Fruit fly (Drosophila melanogaster) whole organism, embryonic: ENCODE results near the gene ssp.

Experiments used
- Awh ChIP-seq: fragments of 200-800 bp; sonication (Bioruptor generic); IDR thresholded peaks from 2 replicates; pipeline ENCODE4, ENCODE4 v1.3.6; 2022; ENCODE audit warnings: missing biosample characterization, missing genetic modification characterization
- CG10959 ChIP-seq: fragments of 200-800 bp; sonication (Bioruptor generic); IDR thresholded peaks from 2 replicates; pipeline ENCODE4 v1.3.6; 2022; ENCODE audit warnings: missing biosample characterization, missing genetic modification characterization
- CG1233 ChIP-seq: fragments of 200-800 bp; sonication (Bioruptor generic); optimal IDR thresholded peaks from 4 replicates; lab custom pipeline; 2018; ENCODE audit warnings: missing biosample characterization, mild to moderate bottlenecking, missing genetic modification characterization
- CG14014 ChIP-seq: fragments of 200-800 bp; sonication (Bioruptor generic); IDR thresholded peaks from 2 replicates; pipeline ENCODE4 v1.3.6; 2022; ENCODE audit warnings: missing biosample characterization, missing genetic modification characterization
- CG14860 ChIP-seq: fragments of 200-800 bp; sonication (Bioruptor generic); IDR thresholded peaks from 3 replicates; pipeline ENCODE4 v1.3.6; 2022; ENCODE audit warnings: missing biosample characterization, missing genetic modification characterization; ENCODE audit not compliant: partially characterized antibody
- CG16815 ChIP-seq: fragments of 200-800 bp; sonication (Bioruptor generic); optimal IDR thresholded peaks from 3 replicates; lab custom pipeline; 2017; ENCODE audit warnings: missing biosample characterization, mild to moderate bottlenecking, missing genetic modification characterization
- CG2678 ChIP-seq: fragments of 200-800 bp; sonication (Bioruptor generic); optimal IDR thresholded peaks from 3 replicates; lab custom pipeline; 2019; ENCODE audit warnings: missing biosample characterization, mild to moderate bottlenecking, missing genetic modification characterization, moderate library complexity
- CG32772 ChIP-seq: fragments of 200-800 bp; sonication (Bioruptor generic); IDR thresholded peaks from 2 replicates; pipeline ENCODE4 v1.3.6; 2022; ENCODE audit warnings: missing biosample characterization, missing genetic modification characterization
- CG3281 ChIP-seq: fragments of 200-800 bp; sonication (Bioruptor generic); optimal IDR thresholded peaks from 3 replicates; lab custom pipeline; 2017; ENCODE audit warnings: missing biosample characterization, mild to moderate bottlenecking, missing genetic modification characterization
- CG4707 ChIP-seq: fragments of 200-800 bp; sonication (Bioruptor generic); optimal IDR thresholded peaks from 2 replicates; lab custom pipeline; 2018; ENCODE audit warnings: missing biosample characterization, mild to moderate bottlenecking, missing genetic modification characterization, moderate library complexity
- CG4854 ChIP-seq: fragments of 200-800 bp; sonication (Bioruptor generic); optimal IDR thresholded peaks from 2 replicates; lab custom pipeline; 2016; ENCODE audit warnings: missing biosample characterization, missing genetic modification characterization, inconsistent platforms
- CG5245 ChIP-seq: fragments of 200-800 bp; sonication (Bioruptor generic); optimal IDR thresholded peaks from 3 replicates; lab custom pipeline; 2016; ENCODE audit warnings: missing biosample characterization, missing genetic modification characterization
- CG6854 ChIP-seq: fragments of 200-800 bp; sonication (Bioruptor generic); optimal IDR thresholded peaks from 3 replicates; lab custom pipeline; 2017; ENCODE audit warnings: missing biosample characterization, mild to moderate bottlenecking, missing genetic modification characterization
- CG7357 ChIP-seq: fragments of 200-800 bp; sonication (Bioruptor generic); IDR thresholded peaks from 3 replicates; pipeline ENCODE4 v1.3.6; 2022; ENCODE audit warnings: missing biosample characterization, missing genetic modification characterization
- CG7786 ChIP-seq: fragments of 200-800 bp; sonication (Bioruptor generic); optimal IDR thresholded peaks from 2 replicates; lab custom pipeline; 2016; ENCODE audit warnings: missing biosample characterization, missing genetic modification characterization
- Doc3 ChIP-seq: fragments of 200-800 bp; sonication (Bioruptor generic); IDR thresholded peaks from 3 replicates; pipeline ENCODE4 v1.3.6; 2022; ENCODE audit warnings: missing biosample characterization, missing genetic modification characterization; ENCODE audit not compliant: partially characterized antibody
- Fer1 ChIP-seq: fragments of 200-800 bp; sonication (Bioruptor generic); optimal IDR thresholded peaks from 2 replicates; lab custom pipeline; 2017; ENCODE audit warnings: missing biosample characterization, mild to moderate bottlenecking, missing genetic modification characterization
- Gug ChIP-seq: fragments of 200-800 bp; sonication (Bioruptor generic); IDR thresholded peaks from 4 replicates; pipeline ENCODE4 v1.3.6; 2022; ENCODE audit warnings: missing biosample characterization, missing genetic modification characterization
- Hr78 ChIP-seq, 2 experiments: fragments of 200-800 bp in 1 of 2; fragments of >200 bp in 1 of 2; sonication (Bioruptor generic) in 1 of 2; optimal IDR thresholded peaks; 2 replicates each; lab custom pipeline; 2017 to 2019; ENCODE audit warnings: missing biosample characterization in 2 of 2, missing genetic modification characterization in 2 of 2, mild to moderate bottlenecking in 1 of 2, moderate library complexity in 1 of 2
- Kr ChIP-seq: fragments of 200-800 bp; sonication (Bioruptor generic); optimal IDR thresholded peaks from 2 replicates; lab custom pipeline; 2017; ENCODE audit warnings: missing biosample characterization, mild to moderate bottlenecking, missing genetic modification characterization
- Lhr ChIP-seq: fragments of 200-800 bp; sonication (Bioruptor generic); optimal IDR thresholded peaks from 3 replicates; lab custom pipeline; 2017; ENCODE audit warnings: mild to moderate bottlenecking, missing biosample characterization, missing genetic modification reagents, missing genetic modification characterization
- MTF-1 ChIP-seq: fragments of 200-800 bp; sonication (Bioruptor generic); optimal IDR thresholded peaks from 2 replicates; lab custom pipeline; 2018; ENCODE audit warnings: missing biosample characterization, mild to moderate bottlenecking, missing genetic modification characterization, borderline replicate concordance
- Med ChIP-seq: fragments of 200-800 bp; sonication (Bioruptor generic); peaks from one replicate; lab custom pipeline; 2016; ENCODE audit warnings: missing biosample characterization, missing genetic modification characterization, mild to moderate bottlenecking, inconsistent platforms, moderate library complexity
- Mrtf ChIP-seq: fragments of 200-800 bp; sonication (Bioruptor generic); IDR thresholded peaks from 3 replicates; pipeline ENCODE4 v1.3.6; 2022; ENCODE audit warnings: missing biosample characterization, missing genetic modification characterization
- NfI ChIP-seq: fragments of 200-800 bp; sonication (Bioruptor generic); optimal IDR thresholded peaks from 3 replicates; lab custom pipeline; 2018; ENCODE audit warnings: missing biosample characterization, mild to moderate bottlenecking, missing genetic modification characterization, moderate library complexity
- Oli ChIP-seq: fragments of 200-800 bp; sonication (Bioruptor generic); optimal IDR thresholded peaks from 2 replicates; lab custom pipeline; 2018; ENCODE audit warnings: missing biosample characterization, mild to moderate bottlenecking, missing genetic modification characterization, moderate library complexity
- Ptx1 ChIP-seq: fragments of 200-800 bp; sonication (Bioruptor generic); IDR thresholded peaks from 2 replicates; pipeline ENCODE4 v1.3.6; 2022; ENCODE audit warnings: missing biosample characterization, missing genetic modification characterization
- Ravus ChIP-seq: fragments of 200-800 bp; sonication (Bioruptor generic); IDR thresholded peaks from 2 replicates; pipeline ENCODE4 v1.3.6; 2022; ENCODE audit warnings: missing biosample characterization, missing genetic modification characterization
- Rfx ChIP-seq: fragments of 200-800 bp; sonication (Bioruptor generic); IDR thresholded peaks from 2 replicates; pipeline ENCODE4 v1.3.6; 2022; ENCODE audit warnings: missing biosample characterization, missing genetic modification characterization
- Usf ChIP-seq: fragments of 200-800 bp; sonication (Bioruptor generic); optimal IDR thresholded peaks from 2 replicates; lab custom pipeline; 2017; ENCODE audit warnings: missing genotype, missing biosample characterization, missing genetic modification characterization
- btn ChIP-seq: fragments of 200-800 bp; sonication (Bioruptor generic); optimal IDR thresholded peaks from 2 replicates; lab custom pipeline; 2016; ENCODE audit warnings: missing biosample characterization, missing genetic modification characterization
- chif ChIP-seq, 2 experiments: fragments of 200-800 bp; sonication (Bioruptor generic); optimal IDR thresholded peaks; 3 replicates each; lab custom pipeline; 2016; ENCODE audit warnings: missing biosample characterization in 2 of 2, missing genetic modification characterization in 2 of 2
- crol ChIP-seq: fragments of 200-800 bp; sonication (Bioruptor generic); IDR thresholded peaks from 2 replicates; pipeline ENCODE4 v1.3.6; 2022; ENCODE audit warnings: missing biosample characterization, missing genetic modification characterization
- dati ChIP-seq: fragments of 200-800 bp; sonication (Bioruptor generic); IDR thresholded peaks from 2 replicates; pipeline ENCODE4 v1.3.6; 2022; ENCODE audit warnings: missing biosample characterization, missing genetic modification characterization
- esg ChIP-seq: fragments of 200-800 bp; sonication (Bioruptor generic); conservative IDR thresholded peaks from 2 replicates; pipeline ENCODE4 v1.3.6; 2022; ENCODE audit warnings: missing biosample characterization, missing genetic modification characterization
- ftz-f1 ChIP-seq: fragments of 200-800 bp; sonication (Bioruptor generic); optimal IDR thresholded peaks from 2 replicates; lab custom pipeline; 2016; ENCODE audit warnings: missing biosample characterization, missing genetic modification characterization
- hkb ChIP-seq, 2 experiments: fragments of 200-800 bp in 1 of 2; fragments of >200 bp in 1 of 2; sonication (Bioruptor generic) in 1 of 2; IDR thresholded peaks in 1 of 2; optimal IDR thresholded peaks in 1 of 2; 2 replicates each; pipeline versions ENCODE4 v1.3.6 to Lab custom; 2017 to 2022; ENCODE audit warnings: missing biosample characterization in 1 of 2, missing genetic modification characterization in 1 of 2
- jigr1 ChIP-seq: fragments of 200-800 bp; sonication (Bioruptor generic); IDR thresholded peaks from 3 replicates; pipeline ENCODE4 v1.3.6; 2022; ENCODE audit warnings: missing biosample characterization, missing genetic modification characterization
- lab ChIP-seq: fragments of 200-800 bp; sonication (Bioruptor generic); optimal IDR thresholded peaks from 3 replicates; lab custom pipeline; 2017; ENCODE audit warnings: missing biosample characterization, missing genetic modification characterization, mild to moderate bottlenecking, moderate library complexity, missing genetic modification reagents
- lmd ChIP-seq: fragments of 200-800 bp; sonication (Bioruptor generic); IDR thresholded peaks from 2 replicates; pipeline ENCODE4 v1.3.6; 2022; ENCODE audit warnings: missing biosample characterization, missing genetic modification characterization
- lov ChIP-seq, 2 experiments: fragments of 200-800 bp in 1 of 2; fragments of >200 bp in 1 of 2; sonication (Bioruptor generic) in 1 of 2; IDR thresholded peaks in 1 of 2; optimal IDR thresholded peaks in 1 of 2; 2 replicates in 1 of 2; 3 replicates in 1 of 2; pipeline versions ENCODE4 v1.3.6 to Lab custom; 2017 to 2022; ENCODE audit warnings: missing biosample characterization in 1 of 2, missing genetic modification characterization in 1 of 2
- oc ChIP-seq: fragments of 200-800 bp; sonication (Bioruptor generic); optimal IDR thresholded peaks from 2 replicates; lab custom pipeline; 2018; ENCODE audit warnings: missing biosample characterization, mild to moderate bottlenecking, missing genetic modification characterization, moderate library complexity
- prd ChIP-seq, 3 experiments: fragments of >200 bp in 2 of 3; fragments of 200-800 bp in 1 of 3; sonication (Bioruptor generic) in 1 of 3; optimal IDR thresholded peaks in 2 of 3; IDR thresholded peaks in 1 of 3; 2 replicates in 2 of 3; 3 replicates in 1 of 3; pipeline versions ENCODE4 v1.3.6 to Lab custom; 2017 to 2022; ENCODE audit warnings: missing biosample characterization in 1 of 3, missing genetic modification characterization in 1 of 3
- pum ChIP-seq: fragments of 200-800 bp; sonication (Bioruptor generic); optimal IDR thresholded peaks from 2 replicates; lab custom pipeline; 2016; ENCODE audit warnings: missing biosample characterization, missing genetic modification characterization
- sens-2 ChIP-seq: fragments of 200-800 bp; sonication (Bioruptor generic); IDR thresholded peaks from 2 replicates; pipeline ENCODE4 v1.3.6; 2022; ENCODE audit warnings: missing biosample characterization, missing genetic modification characterization
- sim ChIP-seq: fragments of 200-800 bp; sonication (Bioruptor generic); IDR thresholded peaks from 2 replicates; pipeline ENCODE4 v1.3.6; 2022; ENCODE audit warnings: missing biosample characterization, missing genetic modification characterization
- sr ChIP-seq: fragments of 200-800 bp; sonication (Bioruptor generic); IDR thresholded peaks from 3 replicates; pipeline ENCODE4 v1.3.6; 2022; ENCODE audit warnings: missing biosample characterization, missing genetic modification characterization
- usp ChIP-seq: fragments of >200 bp; optimal IDR thresholded peaks from 2 replicates; lab custom pipeline; 2017; ENCODE audit warnings: missing biosample characterization, missing genetic modification characterization
- zen ChIP-seq: fragments of 200-800 bp; sonication (Bioruptor generic); optimal IDR thresholded peaks from 3 replicates; lab custom pipeline; 2018; ENCODE audit warnings: missing biosample characterization, mild to moderate bottlenecking, missing genetic modification characterization, moderate library complexity

ssp gene

DNA sequence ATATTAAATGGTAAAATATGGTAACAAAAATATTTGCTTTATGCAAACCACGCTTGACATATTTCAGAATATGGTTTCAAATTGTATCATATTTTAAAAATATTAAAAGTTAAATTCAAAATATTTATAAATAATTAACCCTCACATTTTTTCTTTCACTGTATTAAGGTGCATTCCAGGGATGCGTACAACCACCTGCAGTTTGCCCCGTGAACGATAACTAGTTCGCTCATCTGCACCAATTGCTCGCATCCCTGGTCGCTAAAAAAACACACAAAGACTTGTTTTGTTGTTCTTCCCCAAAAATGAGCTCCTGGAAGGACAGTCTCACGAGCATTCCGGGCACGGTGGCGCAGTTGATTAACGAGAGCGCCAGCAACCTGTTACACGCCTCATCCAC lies 13.9 kb downstream of the ssp start, which contains the start of gene DEF8 (continued):
- TF ChIP-seq CG6854 (GFP tag; lab: Kevin White, UChicago) (peak; percentile 64), Oli (peak; percentile 85), sr (GFP tag; lab: Robert Waterston, UW) (no peak), sens-2 (GFP tag; lab: Robert Waterston, UW) (peak; percentile 76; the same call in 1 of the 2 replicates), sim (GFP tag; lab: Robert Waterston, UW) (peak; percentile 77; the same call in 1 of the 2 replicates), Ravus (GFP tag; lab: Robert Waterston, UW) (peak; percentile 42; the same call in 1 of the 2 replicates), Doc3 (no peak), pum (GFP tag; lab: Kevin White, UChicago) (no peak), esg (GFP tag; lab: Robert Waterston, UW) (peak; percentile 78), btn (GFP tag; lab: Kevin White, UChicago) (no peak), CG16815 (GFP tag; lab: Kevin White, UChicago) (peak; percentile 65), NfI (GFP tag; lab: Kevin White, UChicago) (peak; percentile 77), lab (GFP tag; lab: Kevin White, UChicago) (peak; percentile 90), CG7786 (GFP tag; lab: Kevin White, UChicago) (peak; percentile 3), Lhr (GFP tag; lab: Kevin White, UChicago) (peak; percentile 64), jigr1 (GFP tag; lab: Robert Waterston, UW) (no peak), CG5245 (GFP tag; lab: Kevin White, UChicago) (peak; percentile 73), Awh (GFP tag; lab: Robert Waterston, UW) (peak; percentile 90), lmd (peak; percentile 76), CG1233 (GFP tag; lab: Kevin White, UChicago) (peak; percentile 80), Med (GFP tag; lab: Kevin White, UChicago) (peak; percentile 90), Usf (peak; percentile 49), CG2678 (tag; lab: Kevin White, UChicago) (peak; percentile 92), CG14860 (GFP tag; lab: Robert Waterston, UW) (no peak; the same call in 2 of the 3 replicates), Mrtf (GFP tag; lab: Robert Waterston, UW) (peak; percentile 55; the same call in 2 of the 3 replicates), Kr (GFP tag; lab: Kevin White, UChicago) (no peak), oc (tag; lab: Kevin White, UChicago) (peak; percentile 91), usp (GFP tag; lab: Kevin White, UChicago) (no peak), CG14014 (GFP tag; lab: Robert Waterston, UW) (peak; percentile 83), prd (optimal IDR thresholded peaks at IDR 0.05; lab: Kevin White, UChicago) (no peak), prd (GFP tag; IDR thresholded peaks at IDR 0.05; lab: Robert Waterston, UW) (peak; percentile 86), crol (GFP tag; lab: Robert Waterston, UW) (no peak), ftz-f1 (peak; percentile 94), CG3281 (GFP tag; lab: Kevin White, UChicago) (peak; percentile 82), Fer1 (peak; percentile 88), lov (optimal IDR thresholded peaks at IDR 0.05; lab: Kevin White, UChicago) (no peak), lov (GFP tag; IDR thresholded peaks at IDR 0.05; lab: Robert Waterston, UW) (peak; percentile 64; the same call in 2 of the 3 replicates), hkb (optimal IDR thresholded peaks at IDR 0.05; lab: Kevin White, UChicago) (no peak), hkb (GFP tag; IDR thresholded peaks at IDR 0.05; lab: Robert Waterston, UW) (peak; percentile 89), Hr78 (GFP tag; optimal IDR thresholded peaks at IDR 0.05; lab: Kevin White, UChicago) (no peak), dati (GFP tag; lab: Robert Waterston, UW) (peak; percentile 83), CG10959 (GFP tag; lab: Robert Waterston, UW) (peak; percentile 76), Rfx (peak; percentile 88), Gug (GFP tag; lab: Robert Waterston, UW) (peak; percentile 48; the same call in 1 of the 4 replicates), Ptx1 (GFP tag; lab: Robert Waterston, UW) (peak; percentile 88), CG4854 (no peak), MTF-1 (GFP tag; lab: Kevin White, UChicago) (peak; percentile 44), CG4707 (GFP tag; lab: Kevin White, UChicago) (peak; percentile 63), CG32772 (GFP tag; lab: Robert Waterston, UW) (peak; percentile 87), zen (tag; lab: Kevin White, UChicago) (peak; percentile 87), chif (GFP tag; optimal IDR thresholded peaks at IDR 0.05; lab: Kevin White, UChicago) (peak; percentile 27 to 66), CG7357 (GFP tag; lab: Robert Waterston, UW) (no peak)
